Worm (Caenorhabditis elegans): ENCODE results near the gene col-74.

col-74 gene

DNA sequence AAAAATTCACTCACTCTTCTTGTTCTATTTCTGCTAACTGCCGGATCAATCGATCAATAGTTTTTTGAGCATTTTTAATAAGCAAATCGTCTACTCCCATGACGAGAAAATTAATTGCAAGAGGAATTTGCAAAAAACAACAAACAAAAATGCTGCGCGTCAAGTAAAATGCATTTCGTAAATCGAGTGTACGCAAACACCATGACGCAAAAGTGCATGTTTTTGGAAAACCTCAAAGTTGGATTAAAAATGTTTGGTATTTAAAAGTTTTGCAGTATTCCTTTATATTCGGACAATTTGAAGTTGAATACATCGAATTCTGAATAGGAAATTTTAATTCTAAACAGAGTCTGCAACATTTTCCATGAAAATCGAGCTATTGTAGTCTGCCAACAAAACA is 9.1 kb downstream of the col-74 start, which contains the start of gene ZK1248.19:
Gene ZK1248.19, minus strand, starts transcription at position 188 of the 400 bp plus-strand sequence.
- TF ChIP-seq nhr-28 (tag; optimal IDR thresholded peaks at IDR 0.05) (no peak), R02D3.7 (tag; optimal IDR thresholded peaks at IDR 0.05) (peak; percentile 88), snpc-4 (tag; optimal IDR thresholded peaks at IDR 0.05) (peak; percentile 0), nfya-1 (tag; optimal IDR thresholded peaks at IDR 0.05; ENCODE audit: insufficient read depth) (peak; percentile 28), pha-4 (tag; optimal IDR thresholded peaks at IDR 0.05) (peak; percentile 25), ama-1 (optimal IDR thresholded peaks at IDR 0.05) (peak; percentile 6), hmg-11 (tag; optimal IDR thresholded peaks at IDR 0.05) (peak; percentile 42), daf-12 (tag; optimal IDR thresholded peaks at IDR 0.05) (no peak), lin-15B (tag; optimal IDR thresholded peaks at IDR 0.05) (peak; percentile 4)

ce11 chrII:5841053-5841547 is 10.9 kb downstream of the col-74 start, which contains the start of gene lec-5:
lec-5 (minus strand) TSS chrII:5841103.
- TF ChIP-seq lin-39 (tag; optimal IDR thresholded peaks at IDR 0.05) (peak; percentile 9), nhr-23 (tag; optimal IDR thresholded peaks at IDR 0.05) (no peak)

- TF ChIP-seq nhr-11 (tag; optimal IDR thresholded peaks at IDR 0.05) (no peak), zag-1 (tag; optimal IDR thresholded peaks at IDR 0.05) (no peak), ceh-16 (tag; optimal IDR thresholded peaks at IDR 0.05) (no peak), ceh-28 (tag; optimal IDR thresholded peaks at IDR 0.05) (no peak), nhr-76 (tag; optimal IDR thresholded peaks at IDR 0.05) (no peak), mdl-1 (tag; optimal IDR thresholded peaks at IDR 0.05) (no peak), tbx-2 (tag; optimal IDR thresholded peaks at IDR 0.05) (no peak)
Observed at ce11 chrII:5841866-5842265, 11.7 kb downstream of the col-74 start, which contains the start of gene nep-25. nep-25 (plus strand) TSS chrII:5842240.

ce11 chrII:5844694-5845129 is 14.5 kb downstream of the col-74 start:
- TF ChIP-seq R02D3.7 (tag; optimal IDR thresholded peaks at IDR 0.05) = peak; percentile 96
- peak; percentile 99 for TF ChIP-seq nhr-25 (tag; optimal IDR thresholded peaks at IDR 0.05)
- TF ChIP-seq nhr-28 (tag; optimal IDR thresholded peaks at IDR 0.05) = peak; percentile 90
- peak; percentile 97 for TF ChIP-seq tbx-2 (tag; optimal IDR thresholded peaks at IDR 0.05)
- peak; percentile 92 for TF ChIP-seq egl-27 (tag; optimal IDR thresholded peaks at IDR 0.05)
- no peak for TF ChIP-seq nhr-237 (tag; optimal IDR thresholded peaks at IDR 0.05)
- peak; percentile 73 for TF ChIP-seq ZK546.5 (tag; optimal IDR thresholded peaks at IDR 0.05)
- TF ChIP-seq unc-62 (GFP tag; optimal IDR thresholded peaks at IDR 0.05) = peak; percentile 74
- peak; percentile 94 for TF ChIP-seq nhr-11 (tag; optimal IDR thresholded peaks at IDR 0.05)
- TF ChIP-seq elt-2 (tag; optimal IDR thresholded peaks at IDR 0.05) = peak; percentile 99
- peak; percentile 96 for TF ChIP-seq nhr-77 (tag; optimal IDR thresholded peaks at IDR 0.05)
- no peak for TF ChIP-seq nhr-67 (tag; optimal IDR thresholded peaks at IDR 0.05)
- TF ChIP-seq elt-3 (tag; optimal IDR thresholded peaks at IDR 0.05) = peak in 2 of 3 experiments; percentile 91 to 97
- TF ChIP-seq ama-1 (optimal IDR thresholded peaks at IDR 0.05) = peak; percentile 100
- TF ChIP-seq aly-2 (tag; optimal IDR thresholded peaks at IDR 0.05) = peak; percentile 96
- TF ChIP-seq eor-1 (tag; optimal IDR thresholded peaks at IDR 0.05) = peak in 1 of 2 experiments; percentile 84
- peak; percentile 96 for TF ChIP-seq ceh-82 (tag; optimal IDR thresholded peaks at IDR 0.05)
- peak; percentile 99 for TF ChIP-seq jun-1 (tag; optimal IDR thresholded peaks at IDR 0.05)
- TF ChIP-seq fkh-10 (GFP tag; optimal IDR thresholded peaks at IDR 0.05) = peak; percentile 100
- TF ChIP-seq pha-4 (tag; optimal IDR thresholded peaks at IDR 0.05) = peak; percentile 99
- no peak for TF ChIP-seq ztf-11 (tag; optimal IDR thresholded peaks at IDR 0.05)
- TF ChIP-seq nfya-1 (tag; optimal IDR thresholded peaks at IDR 0.05; ENCODE audit: insufficient read depth) = peak; percentile 99
- peak; percentile 75 for TF ChIP-seq mdl-1 (tag; optimal IDR thresholded peaks at IDR 0.05)
- no peak for TF ChIP-seq mml-1 (tag; optimal IDR thresholded peaks at IDR 0.05)
- TF ChIP-seq egl-5 (tag; optimal IDR thresholded peaks at IDR 0.05) = peak; percentile 92
- peak; percentile 52 for TF ChIP-seq sea-2 (GFP tag; optimal IDR thresholded peaks at IDR 0.05)
- TF ChIP-seq zag-1 (tag; optimal IDR thresholded peaks at IDR 0.05) = peak; percentile 95
- TF ChIP-seq nhr-23 (tag; optimal IDR thresholded peaks at IDR 0.05) = peak; percentile 99
- TF ChIP-seq nhr-76 (tag; optimal IDR thresholded peaks at IDR 0.05) = peak; percentile 80
- peak; percentile 62 for TF ChIP-seq ceh-16 (tag; optimal IDR thresholded peaks at IDR 0.05)
- TF ChIP-seq hmg-11 (tag; optimal IDR thresholded peaks at IDR 0.05) = peak; percentile 99
- peak; percentile 94 for TF ChIP-seq pqm-1 (tag; optimal IDR thresholded peaks at IDR 0.05)
- TF ChIP-seq snpc-4 (tag; optimal IDR thresholded peaks at IDR 0.05) = peak; percentile 100
- peak; percentile 73 for TF ChIP-seq unc-39 (tag; optimal IDR thresholded peaks at IDR 0.05)
- peak; percentile 79 for TF ChIP-seq ztf-4 (tag; optimal IDR thresholded peaks at IDR 0.05)
- TF ChIP-seq lsy-12 (tag; optimal IDR thresholded peaks at IDR 0.05) = peak; percentile 99
- TF ChIP-seq daf-12 (tag; optimal IDR thresholded peaks at IDR 0.05) = peak; percentile 94
- peak; percentile 99 for TF ChIP-seq lin-39 (tag; optimal IDR thresholded peaks at IDR 0.05)
- TF ChIP-seq nhr-43 (tag; optimal IDR thresholded peaks at IDR 0.05; ENCODE audit: poor library complexity, severe bottlenecking) = peak; percentile 95
- TF ChIP-seq skn-1 (tag; optimal IDR thresholded peaks at IDR 0.05) = peak; percentile 96
- peak; percentile 87 for TF ChIP-seq fos-1 (tag; optimal IDR thresholded peaks at IDR 0.05)
- TF ChIP-seq nhr-12 (tag; optimal IDR thresholded peaks at IDR 0.05) = peak; percentile 45
- TF ChIP-seq elt-1 (tag; optimal IDR thresholded peaks at IDR 0.05) = peak; percentile 85
